Fruit fly (Drosophila melanogaster) whole organism, embryonic: ENCODE data around the gene CG6878.

Source experiments
- Abd-B ChIP-seq: fragments of 200-800 bp; sonication (Bioruptor generic); optimal IDR thresholded peaks from 2 replicates; lab custom pipeline; 2018; ENCODE audit warnings: missing biosample characterization, mild to moderate bottlenecking, missing genetic modification characterization, moderate library complexity
- Bgb ChIP-seq: fragments of 200-800 bp; sonication (Bioruptor generic); IDR thresholded peaks from 2 replicates; pipeline ENCODE4 v1.3.6; 2022; ENCODE audit warnings: missing biosample characterization, missing genetic modification characterization; ENCODE audit not compliant: partially characterized antibody
- CG8290 ChIP-seq, 3 experiments: fragments of 200-800 bp; sonication (Bioruptor generic); optimal IDR thresholded peaks; 2 replicates each; lab custom pipeline; 2016 to 2019; ENCODE audit warnings: missing biosample characterization in 3 of 3, missing genetic modification characterization in 3 of 3, mild to moderate bottlenecking in 2 of 3, moderate library complexity in 1 of 3
- CrebB ChIP-seq: fragments of 200-800 bp; sonication (Bioruptor generic); optimal IDR thresholded peaks from 3 replicates; lab custom pipeline; 2018; ENCODE audit warnings: missing biosample characterization, mild to moderate bottlenecking, missing genetic modification characterization
- Vsx1 ChIP-seq: fragments of 200-800 bp; sonication (Bioruptor generic); optimal IDR thresholded peaks from 2 replicates; lab custom pipeline; 2017; ENCODE audit warnings: missing biosample characterization, mild to moderate bottlenecking, missing genetic modification characterization, missing genetic modification reagents
- gcm2 ChIP-seq: fragments of 200-800 bp; sonication (Bioruptor generic); optimal IDR thresholded peaks from 2 replicates; lab custom pipeline; 2016; ENCODE audit warnings: missing biosample characterization, missing genetic modification characterization
- insv ChIP-seq, 2 experiments: fragments of 200-800 bp; sonication (Bioruptor generic); optimal IDR thresholded peaks; 3 replicates each; lab custom pipeline; 2016 to 2018; ENCODE audit warnings: missing biosample characterization in 2 of 2, missing genetic modification characterization in 2 of 2
- ro ChIP-seq: fragments of 200-800 bp; sonication (Bioruptor generic); IDR thresholded peaks from 2 replicates; pipeline ENCODE4 v1.3.6; 2022; ENCODE audit warnings: missing biosample characterization, missing genetic modification characterization
- schlank ChIP-seq: fragments of 200-800 bp; sonication (Bioruptor generic); optimal IDR thresholded peaks from 2 replicates; lab custom pipeline; 2018; ENCODE audit warnings: missing biosample characterization, mild to moderate bottlenecking, missing genetic modification characterization
- slbo ChIP-seq: fragments of 200-800 bp; sonication (Bioruptor generic); IDR thresholded peaks from 2 replicates; pipeline ENCODE4 v1.3.6; 2022; ENCODE audit warnings: missing biosample characterization, missing genetic modification characterization
- vvl ChIP-seq: fragments of 200-800 bp; sonication (Bioruptor generic); IDR thresholded peaks from 2 replicates; pipeline ENCODE4 v1.3.6; 2022; ENCODE audit warnings: missing biosample characterization, missing genetic modification characterization

- no peak for TF ChIP-seq CG8290 (GFP tag; optimal IDR thresholded peaks at IDR 0.05; lab: Kevin White, UChicago)
- no peak for TF ChIP-seq CG8290 (tag; optimal IDR thresholded peaks at IDR 0.05; lab: Kevin White, UChicago)
- TF ChIP-seq Bgb (GFP tag; lab: Robert Waterston, UW), result no peak
- TF ChIP-seq insv (GFP tag; optimal IDR thresholded peaks at IDR 0.05; lab: Kevin White, UChicago), result no peak
- no peak for TF ChIP-seq slbo (GFP tag; lab: Robert Waterston, UW)
- TF ChIP-seq Abd-B (GFP tag; lab: Kevin White, UChicago), result no peak
- TF ChIP-seq ro (GFP tag; lab: Robert Waterston, UW), result no peak
- TF ChIP-seq CrebB (tag; lab: Kevin White, UChicago), result no peak
- no peak for TF ChIP-seq schlank
- TF ChIP-seq vvl, result no peak
- TF ChIP-seq gcm2, result no peak
- no peak for TF ChIP-seq Vsx1
Observed at dm6 chr3L:15143108-15143507, 18.5 kb upstream of the CG6878 start.
